Worm (Caenorhabditis elegans): ENCODE measurements around the gene ubc-24.

DNA sequence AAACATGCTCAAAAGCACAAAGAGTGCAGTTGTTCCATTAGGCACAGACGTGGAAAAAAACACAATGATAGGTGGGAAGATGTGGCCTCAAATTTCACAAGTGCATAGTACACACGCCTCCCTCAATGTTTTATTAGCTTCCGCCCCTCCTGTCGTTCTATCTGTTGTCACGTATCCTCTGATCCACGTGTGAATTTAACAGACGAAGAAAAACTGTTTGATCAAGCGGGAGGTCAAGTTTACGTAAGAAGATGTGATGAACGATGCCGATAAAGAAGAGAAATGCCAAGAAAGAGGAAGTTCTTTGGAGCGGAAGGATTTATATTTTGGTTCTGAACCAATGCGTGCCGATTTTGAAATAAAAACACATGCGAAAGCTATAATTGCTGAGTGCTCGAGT, 45.3 kb downstream of the ubc-24 start:
- TF ChIP-seq lsy-2 (tag; optimal IDR thresholded peaks at IDR 0.05) (no peak), ama-1 (optimal IDR thresholded peaks at IDR 0.05) (no peak), blmp-1 (tag; optimal IDR thresholded peaks at IDR 0.05; ENCODE audit: insufficient read depth) (no peak), ceh-82 (tag; optimal IDR thresholded peaks at IDR 0.05) (no peak), mdl-1 (tag; optimal IDR thresholded peaks at IDR 0.05) (no peak), nhr-6 (tag; optimal IDR thresholded peaks at IDR 0.05) (no peak), unc-62 (GFP tag; optimal IDR thresholded peaks at IDR 0.05) (no peak)

Data from whole organism, L2 larva.